Worm (Caenorhabditis elegans): ENCODE measurements around the gene Y62H9A.2.

Y62H9A.2 gene

DNA sequence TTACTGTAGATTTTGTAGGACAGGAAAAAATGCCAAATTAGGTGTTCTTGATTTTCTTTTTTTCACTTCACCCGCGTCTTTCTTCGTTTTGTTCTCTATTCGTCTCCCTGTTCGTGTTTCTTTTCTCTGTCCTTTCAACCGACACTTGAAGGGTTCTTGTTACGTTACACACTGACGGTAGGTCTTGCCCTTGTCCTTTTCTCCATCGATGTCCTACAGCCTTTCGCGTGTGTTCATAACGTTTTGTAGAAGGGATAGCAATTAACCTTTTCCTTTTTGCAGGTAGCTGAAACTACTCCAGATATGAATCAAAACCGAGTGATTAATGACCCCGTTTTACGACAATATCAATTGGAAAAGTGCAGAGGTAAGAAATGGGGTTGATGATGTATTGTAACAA lies 46.1 kb upstream of the Y62H9A.2 start, which contains the start of gene F55G7.1 (continued):
- TF ChIP-seq nhr-28 (tag; optimal IDR thresholded peaks at IDR 0.05) (no peak), zag-1 (tag; optimal IDR thresholded peaks at IDR 0.05) (no peak), elt-2 (tag; optimal IDR thresholded peaks at IDR 0.05) (peak; percentile 28), ztf-11 (tag; optimal IDR thresholded peaks at IDR 0.05) (no peak)

DNA sequence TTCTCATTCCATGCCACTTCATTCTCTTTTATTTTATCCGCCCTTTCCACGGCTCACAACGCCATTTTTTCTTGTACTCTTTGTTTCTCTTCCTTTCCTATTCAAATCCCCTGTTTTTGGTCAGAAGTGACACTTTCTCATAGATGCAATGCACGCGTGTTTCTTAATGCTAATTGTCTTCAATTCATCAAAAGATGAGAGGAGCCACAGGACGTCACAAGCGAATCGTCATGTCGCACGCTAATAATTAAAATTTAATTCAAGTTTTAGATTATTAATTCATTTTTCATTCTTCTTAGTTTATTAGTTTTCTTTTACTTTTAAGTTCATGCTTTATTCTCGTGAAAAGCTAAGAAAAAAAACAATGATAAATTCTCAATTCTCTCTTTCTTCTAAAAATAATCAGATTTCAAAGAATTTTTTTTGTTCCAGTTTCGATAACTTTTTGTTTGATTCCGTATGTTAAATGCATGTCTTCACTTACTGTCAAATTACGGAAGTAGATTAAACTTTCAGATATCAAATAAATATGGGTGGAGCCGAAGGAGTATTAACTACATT lies 42.8 kb upstream of the Y62H9A.2 start, which contains the start of gene Y62H9A.14:
Y62H9A.14 (plus strand) TSS at position 511 of the 561 bp plus-strand sequence.
- TF ChIP-seq nhr-67 (tag; optimal IDR thresholded peaks at IDR 0.05) (no peak), eor-1 (tag; optimal IDR thresholded peaks at IDR 0.05) (no peak), nhr-12 (tag; optimal IDR thresholded peaks at IDR 0.05) (no peak), pha-4 (tag; optimal IDR thresholded peaks at IDR 0.05) (no peak), snpc-4 (tag; optimal IDR thresholded peaks at IDR 0.05) (no peak), nfya-1 (tag; optimal IDR thresholded peaks at IDR 0.05; ENCODE audit: insufficient read depth) (no peak), lin-39 (tag; optimal IDR thresholded peaks at IDR 0.05) (no peak), unc-62 (GFP tag; optimal IDR thresholded peaks at IDR 0.05) (no peak), pqm-1 (tag; optimal IDR thresholded peaks at IDR 0.05) (no peak), nhr-28 (tag; optimal IDR thresholded peaks at IDR 0.05) (no peak), mml-1 (tag; optimal IDR thresholded peaks at IDR 0.05) (no peak), zag-1 (tag; optimal IDR thresholded peaks at IDR 0.05) (no peak), daf-12 (tag; optimal IDR thresholded peaks at IDR 0.05) (no peak), ama-1 (optimal IDR thresholded peaks at IDR 0.05) (no peak), jun-1 (tag; optimal IDR thresholded peaks at IDR 0.05) (no peak), tbx-2 (tag; optimal IDR thresholded peaks at IDR 0.05) (no peak), nhr-237 (tag; optimal IDR thresholded peaks at IDR 0.05) (no peak)

DNA sequence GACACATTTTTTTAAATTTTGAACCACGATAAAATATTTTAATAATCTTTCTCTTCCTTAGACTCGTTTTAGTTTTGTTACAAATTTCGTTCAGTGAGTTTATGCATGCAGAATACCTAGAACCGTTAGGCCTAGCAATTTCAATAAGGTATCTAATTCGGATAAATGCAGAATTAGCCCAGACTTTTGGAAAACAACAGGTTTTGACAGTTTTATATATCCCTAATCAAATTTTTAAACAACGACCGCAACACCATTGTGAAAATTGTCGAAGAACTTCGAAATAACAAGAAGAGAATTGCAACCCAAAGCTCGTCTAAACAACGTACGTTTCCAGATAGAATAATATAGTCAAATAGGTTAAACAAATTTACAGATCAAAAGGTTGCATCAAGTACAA lies 40.0 kb upstream of the Y62H9A.2 start, which contains the start of gene Y62H9A.16:
Y62H9A.16 (plus strand) TSS at position 301 of the 400 bp plus-strand sequence.
- TF ChIP-seq nhr-25 (tag; optimal IDR thresholded peaks at IDR 0.05) (no peak), mml-1 (tag; optimal IDR thresholded peaks at IDR 0.05) (no peak), hmg-11 (tag; optimal IDR thresholded peaks at IDR 0.05) (no peak), fkh-10 (GFP tag; optimal IDR thresholded peaks at IDR 0.05) (no peak), elt-1 (tag; optimal IDR thresholded peaks at IDR 0.05) (no peak), daf-12 (tag; optimal IDR thresholded peaks at IDR 0.05) (no peak), unc-39 (tag; optimal IDR thresholded peaks at IDR 0.05) (no peak), nhr-77 (tag; optimal IDR thresholded peaks at IDR 0.05) (no peak), aly-2 (tag; optimal IDR thresholded peaks at IDR 0.05) (no peak), nhr-43 (tag; optimal IDR thresholded peaks at IDR 0.05; ENCODE audit: poor library complexity, severe bottlenecking) (no peak), elt-3 (tag; optimal IDR thresholded peaks at IDR 0.05) (no peak), nhr-23 (tag; optimal IDR thresholded peaks at IDR 0.05) (no peak), ztf-4 (tag; optimal IDR thresholded peaks at IDR 0.05) (no peak), ztf-11 (tag; optimal IDR thresholded peaks at IDR 0.05) (no peak), R02D3.7 (tag; optimal IDR thresholded peaks at IDR 0.05) (no peak), zag-1 (tag; optimal IDR thresholded peaks at IDR 0.05) (no peak), pha-4 (tag; optimal IDR thresholded peaks at IDR 0.05) (no peak), sea-2 (GFP tag; optimal IDR thresholded peaks at IDR 0.05) (no peak), skn-1 (tag; optimal IDR thresholded peaks at IDR 0.05) (no peak), ceh-9 (tag; optimal IDR thresholded peaks at IDR 0.05) (no peak)

DNA sequence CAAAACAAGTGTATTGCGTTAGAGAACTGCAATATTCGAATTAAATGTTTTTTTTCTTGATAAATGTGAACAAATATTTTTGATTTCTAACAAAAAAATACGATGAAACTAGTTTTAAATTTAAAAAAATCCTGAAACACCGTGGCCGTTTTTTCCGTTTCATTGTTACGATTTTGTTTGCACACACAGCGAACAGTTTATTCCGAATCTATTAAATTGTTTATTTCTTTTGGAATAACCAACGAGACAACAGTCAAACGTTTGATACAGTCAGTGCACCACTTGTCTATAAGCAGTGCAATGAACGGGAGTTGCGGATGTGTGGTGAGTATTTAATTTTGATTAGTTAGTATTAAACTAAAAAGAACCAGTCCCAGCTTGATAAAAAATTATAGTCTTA lies 38.7 kb upstream of the Y62H9A.2 start, which contains the start of gene Y62H9A.13:
Y62H9A.13 (plus strand) TSS at position 301 of the 400 bp plus-strand sequence.
- TF ChIP-seq nhr-77 (tag; optimal IDR thresholded peaks at IDR 0.05) (no peak), ZK546.5 (tag; optimal IDR thresholded peaks at IDR 0.05) (no peak), unc-62 (GFP tag; optimal IDR thresholded peaks at IDR 0.05) (no peak), sea-2 (GFP tag; optimal IDR thresholded peaks at IDR 0.05) (no peak), nhr-76 (tag; optimal IDR thresholded peaks at IDR 0.05) (no peak), fkh-2 (tag; optimal IDR thresholded peaks at IDR 0.05) (no peak), hmg-11 (tag; optimal IDR thresholded peaks at IDR 0.05) (no peak), unc-39 (tag; optimal IDR thresholded peaks at IDR 0.05) (no peak), daf-12 (tag; optimal IDR thresholded peaks at IDR 0.05) (no peak), fkh-10 (GFP tag; optimal IDR thresholded peaks at IDR 0.05) (no peak)
